Fruit fly (Drosophila melanogaster) whole organism, prepupa: ENCODE data around the gene CG5386.

Source experiments
- Blimp-1 ChIP-seq: fragments of 200-800 bp; sonication (Bioruptor generic); optimal IDR thresholded peaks from 3 replicates; lab custom pipeline; 2017; ENCODE audit warnings: missing biosample characterization, missing genetic modification characterization, mild to moderate bottlenecking, moderate library complexity, missing genetic modification reagents
- CG10631 ChIP-seq: fragments of 200-800 bp; sonication (Bioruptor generic); optimal IDR thresholded peaks from 2 replicates; lab custom pipeline; 2016; ENCODE audit warnings: missing biosample characterization, missing genetic modification characterization
- CG10669 ChIP-seq: fragments of 200-800 bp; sonication (Bioruptor generic); optimal IDR thresholded peaks from 3 replicates; lab custom pipeline; 2018; ENCODE audit warnings: missing biosample characterization, mild to moderate bottlenecking, missing genetic modification characterization, moderate library complexity
- CG11294 ChIP-seq: fragments of 200-800 bp; sonication (Bioruptor generic); IDR thresholded peaks from 2 replicates; pipeline ENCODE4 v1.3.6; 2022; ENCODE audit warnings: missing biosample characterization, missing genetic modification characterization
- CG11762 ChIP-seq: fragments of 200-800 bp; sonication (Bioruptor generic); optimal IDR thresholded peaks from 3 replicates; lab custom pipeline; 2016; ENCODE audit warnings: missing biosample characterization, missing genetic modification characterization; ENCODE audit not compliant: insufficient read depth
- CG1621 ChIP-seq: fragments of 200-800 bp; sonication (Bioruptor generic); optimal IDR thresholded peaks from 3 replicates; lab custom pipeline; 2018; ENCODE audit warnings: missing biosample characterization, mild to moderate bottlenecking, missing genetic modification characterization
- CG16779 ChIP-seq: fragments of 200-800 bp; sonication (Bioruptor generic); optimal IDR thresholded peaks from 3 replicates; lab custom pipeline; 2017; ENCODE audit warnings: missing biosample characterization, mild to moderate bottlenecking, missing genetic modification characterization
- CG3032 ChIP-seq: fragments of 200-800 bp; optimal IDR thresholded peaks from 2 replicates; lab custom pipeline; 2019; ENCODE audit warnings: missing biosample characterization, mild to moderate bottlenecking, missing genetic modification characterization, moderate library complexity
- CG31627 ChIP-seq: fragments of 200-800 bp; sonication (Bioruptor generic); optimal IDR thresholded peaks from 3 replicates; lab custom pipeline; 2016; ENCODE audit warnings: missing biosample characterization, missing genetic modification characterization
- CG32006 ChIP-seq: fragments of 200-800 bp; sonication (Bioruptor generic); optimal IDR thresholded peaks from 3 replicates; lab custom pipeline; 2017; ENCODE audit warnings: missing biosample characterization, mild to moderate bottlenecking, missing genetic modification characterization
- CG3919 ChIP-seq: fragments of 200-800 bp; sonication (Bioruptor generic); optimal IDR thresholded peaks from 3 replicates; lab custom pipeline; 2016; ENCODE audit warnings: missing biosample characterization, missing genetic modification characterization
- CG4318 ChIP-seq: fragments of 200-800 bp; sonication (Bioruptor generic); optimal IDR thresholded peaks from 3 replicates; lab custom pipeline; 2017; ENCODE audit warnings: missing biosample characterization, mild to moderate bottlenecking, missing genetic modification characterization
- CG6163 ChIP-seq: fragments of 200-800 bp; sonication (Bioruptor generic); IDR thresholded peaks from 3 replicates; pipeline ENCODE4 v1.3.6; 2022; ENCODE audit warnings: missing biosample characterization, missing genetic modification characterization
- CG6276 ChIP-seq: fragments of 200-800 bp; sonication (Bioruptor generic); optimal IDR thresholded peaks from 2 replicates; lab custom pipeline; 2017; ENCODE audit warnings: missing biosample characterization, mild to moderate bottlenecking, missing genetic modification characterization
- CG6792 ChIP-seq: fragments of 200-800 bp; sonication (Bioruptor generic); optimal IDR thresholded peaks from 3 replicates; lab custom pipeline; 2016; ENCODE audit warnings: missing biosample characterization, missing genetic modification characterization
- CG6808 ChIP-seq: fragments of 200-800 bp; sonication (Bioruptor generic); optimal IDR thresholded peaks from 3 replicates; lab custom pipeline; 2017; ENCODE audit warnings: missing biosample characterization, missing genetic modification characterization, mild to moderate bottlenecking, moderate library complexity, missing genetic modification reagents
- CG6854 ChIP-seq: fragments of 200-800 bp; sonication (Bioruptor generic); optimal IDR thresholded peaks from 2 replicates; lab custom pipeline; 2017; ENCODE audit warnings: missing biosample characterization, mild to moderate bottlenecking, missing genetic modification characterization
- CG8119 ChIP-seq: fragments of 200-800 bp; sonication (Bioruptor generic); IDR thresholded peaks from 3 replicates; pipeline ENCODE4 v1.3.6; 2022; ENCODE audit warnings: missing biosample characterization, missing genetic modification characterization
- CG8319 ChIP-seq: fragments of 200-800 bp; sonication (Bioruptor generic); optimal IDR thresholded peaks from 3 replicates; lab custom pipeline; 2016; ENCODE audit warnings: missing biosample characterization, missing genetic modification characterization
- CG9139 ChIP-seq: fragments of 200-800 bp; sonication (Bioruptor generic); optimal IDR thresholded peaks from 3 replicates; lab custom pipeline; 2017; ENCODE audit warnings: missing biosample characterization, mild to moderate bottlenecking, missing genetic modification characterization
- Eip78C ChIP-seq: fragments of 200-800 bp; sonication (Bioruptor generic); peaks from one replicate; lab custom pipeline; 2016; ENCODE audit warnings: missing biosample characterization, missing genetic modification characterization
- Eip93F ChIP-seq: fragments of 200-800 bp; sonication (Bioruptor generic); optimal IDR thresholded peaks from 2 replicates; lab custom pipeline; 2016; ENCODE audit warnings: missing biosample characterization, mild to moderate bottlenecking, missing genetic modification characterization
- Gug ChIP-seq: fragments of 200-800 bp; sonication (Bioruptor generic); IDR thresholded peaks from 2 replicates; pipeline ENCODE4 v1.3.6; 2022; ENCODE audit warnings: missing biosample characterization, missing genetic modification characterization
- Hr4 ChIP-seq: fragments of 200-800 bp; sonication (Bioruptor generic); optimal IDR thresholded peaks from 3 replicates; lab custom pipeline; 2016; ENCODE audit warnings: missing biosample characterization, missing genetic modification characterization
- Met ChIP-seq: fragments of 200-800 bp; sonication (Bioruptor generic); optimal IDR thresholded peaks from 3 replicates; lab custom pipeline; 2016; ENCODE audit warnings: missing biosample characterization, missing genetic modification characterization
- OdsH ChIP-seq: fragments of 200-800 bp; sonication (Bioruptor generic); optimal IDR thresholded peaks from 3 replicates; lab custom pipeline; 2016; ENCODE audit warnings: missing biosample characterization, missing genetic modification characterization
- Smox ChIP-seq: fragments of 200-800 bp; sonication (Bioruptor generic); optimal IDR thresholded peaks from 3 replicates; lab custom pipeline; 2016; ENCODE audit warnings: missing biosample characterization, missing genetic modification characterization
- Sox102F ChIP-seq: fragments of 200-800 bp; sonication (Bioruptor generic); optimal IDR thresholded peaks from 2 replicates; lab custom pipeline; 2016; ENCODE audit warnings: missing biosample characterization, mild to moderate bottlenecking, missing genetic modification characterization
- Sox15 ChIP-seq: fragments of 200-800 bp; sonication (Bioruptor generic); optimal IDR thresholded peaks from 3 replicates; lab custom pipeline; 2016; ENCODE audit warnings: missing biosample characterization, missing genetic modification characterization
- acj6 ChIP-seq: fragments of 200-800 bp; sonication (Bioruptor generic); optimal IDR thresholded peaks from 3 replicates; lab custom pipeline; 2016; ENCODE audit warnings: missing biosample characterization, missing genetic modification characterization
- cyc ChIP-seq: fragments of 200-800 bp; sonication (Bioruptor generic); optimal IDR thresholded peaks from 3 replicates; lab custom pipeline; 2016; ENCODE audit warnings: missing biosample characterization, missing genetic modification characterization
- esn ChIP-seq: fragments of 200-800 bp; sonication (Bioruptor generic); optimal IDR thresholded peaks from 2 replicates; lab custom pipeline; 2016; ENCODE audit warnings: missing biosample characterization, mild to moderate bottlenecking, missing genetic modification characterization, moderate library complexity
- net ChIP-seq: fragments of 200-800 bp; sonication (Bioruptor generic); optimal IDR thresholded peaks from 3 replicates; lab custom pipeline; 2016; ENCODE audit warnings: missing biosample characterization, missing genetic modification characterization
- spab ChIP-seq: fragments of 200-800 bp; sonication (Bioruptor generic); optimal IDR thresholded peaks from 2 replicates; lab custom pipeline; 2017; ENCODE audit warnings: missing biosample characterization, mild to moderate bottlenecking, missing genetic modification characterization, missing genetic modification reagents
- svp ChIP-seq: fragments of 200-800 bp; sonication (Bioruptor generic); peaks from one replicate; lab custom pipeline; 2016; ENCODE audit warnings: missing biosample characterization, missing genetic modification characterization
- vri ChIP-seq: fragments of 200-800 bp; sonication (Bioruptor generic); optimal IDR thresholded peaks from 3 replicates; lab custom pipeline; 2016; ENCODE audit warnings: missing biosample characterization, mild to moderate bottlenecking, missing genetic modification characterization

Gene CG5386

DNA sequence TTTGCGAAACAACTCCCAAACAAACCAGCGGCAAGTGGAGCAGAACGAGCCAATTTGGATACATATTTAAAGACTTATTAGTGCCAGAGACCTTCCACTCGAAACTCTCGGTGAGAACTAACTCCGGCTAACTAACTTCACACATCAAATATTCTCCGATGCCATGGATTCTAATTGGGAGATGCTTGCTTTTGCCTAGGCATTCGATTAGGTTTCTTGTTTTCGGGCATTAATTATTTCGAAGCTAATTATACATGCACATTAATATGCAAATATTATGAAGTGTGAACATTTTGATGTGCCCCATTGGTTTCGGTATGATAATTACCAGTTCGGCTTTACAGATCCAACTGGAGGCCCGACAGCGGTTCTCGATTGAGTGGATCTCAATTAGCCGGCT is at the start of gene CG5386:
Gene CG5386, minus strand, starts transcription at position 101 of the 400 bp plus-strand sequence.
- TF ChIP-seq cyc (no peak), CG9139 (GFP tag; lab: Kevin White, UChicago) (no peak), CG6854 (GFP tag; lab: Kevin White, UChicago) (no peak), CG31627 (no peak), CG4318 (GFP tag; lab: Kevin White, UChicago) (no peak), CG32006 (GFP tag; lab: Kevin White, UChicago) (no peak), CG8119 (GFP tag; lab: Robert Waterston, UW) (no peak), CG3919 (GFP tag; lab: Kevin White, UChicago) (no peak), Sox102F (GFP tag; lab: Kevin White, UChicago) (no peak), Sox15 (GFP tag; lab: Kevin White, UChicago) (no peak)
- TF ChIP-seq, all 60 proteins: peak for 0

DNA sequence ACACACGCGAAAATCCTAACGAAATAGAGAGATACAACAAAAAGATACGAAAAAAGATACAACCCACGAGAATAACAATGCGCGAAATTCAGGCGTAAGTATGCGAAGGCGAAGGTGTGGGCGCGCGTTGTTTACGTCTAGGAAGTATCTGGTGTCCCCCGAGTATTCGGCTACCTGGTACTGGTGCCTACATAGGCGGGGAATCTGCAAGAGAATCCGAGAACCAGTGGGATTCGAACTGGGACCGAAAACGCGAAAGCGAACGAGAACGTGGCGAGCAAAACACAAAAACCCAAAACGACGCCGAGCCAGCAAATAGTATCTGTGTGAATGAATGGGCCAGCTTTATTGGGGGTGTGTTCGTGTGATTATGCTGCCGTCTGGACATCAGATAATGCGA is 48.1 kb upstream of the CG5386 start:
- no peak for TF ChIP-seq CG10631 (GFP tag; lab: Kevin White, UChicago)
- TF ChIP-seq vri (GFP tag; lab: Kevin White, UChicago), result no peak
- no peak for TF ChIP-seq CG6163 (GFP tag; lab: Robert Waterston, UW)
- no peak for TF ChIP-seq Met (GFP tag; lab: Kevin White, UChicago)
- TF ChIP-seq CG11294 (GFP tag; lab: Robert Waterston, UW), result no peak
- TF ChIP-seq CG6792 (GFP tag; lab: Kevin White, UChicago), result no peak
- TF ChIP-seq esn, result no peak
- TF ChIP-seq CG11762 (GFP tag; lab: Kevin White, UChicago), result no peak
- TF ChIP-seq, all 60 proteins: peak for 0

DNA sequence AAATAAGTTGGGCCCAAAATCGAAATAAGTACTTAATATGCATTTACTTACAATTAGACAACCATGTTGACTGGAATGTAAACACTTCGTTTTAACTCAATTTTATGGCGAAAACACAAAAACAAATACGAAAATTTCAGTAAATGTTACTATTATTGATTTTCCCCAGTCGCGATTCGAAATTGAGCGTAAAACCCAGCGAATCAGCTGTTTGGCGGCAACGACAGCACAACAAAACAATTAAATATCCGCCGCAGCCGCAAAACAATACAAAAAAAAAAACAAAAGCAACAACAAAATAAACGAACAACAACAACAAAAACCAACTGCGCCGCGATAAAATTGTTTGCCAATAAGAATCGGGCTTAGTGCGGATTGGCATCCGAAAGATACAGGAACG is 47.6 kb upstream of the CG5386 start, which contains the start of the genes CAH8 and CG7059:
Gene CAH8, minus strand, starts transcription at position 101 of the 400 bp plus-strand sequence.
Gene CG7059, plus strand, starts transcription at position 167 of the 400 bp plus-strand sequence.
- TF ChIP-seq CG3032 (no peak), acj6 (no peak), OdsH (no peak), net (GFP tag; lab: Kevin White, UChicago) (no peak), CG10631 (GFP tag; lab: Kevin White, UChicago) (no peak), Met (GFP tag; lab: Kevin White, UChicago) (no peak), CG8119 (GFP tag; lab: Robert Waterston, UW) (no peak), Eip93F (GFP tag; lab: Kevin White, UChicago) (no peak), Sox15 (GFP tag; lab: Kevin White, UChicago) (no peak), Blimp-1 (GFP tag; lab: Kevin White, UChicago) (no peak), Eip78C (GFP tag; lab: Kevin White, UChicago) (no peak), CG8319 (GFP tag; lab: Kevin White, UChicago) (no peak), CG16779 (tag; lab: Kevin White, UChicago) (no peak), svp (GFP tag; lab: Kevin White, UChicago) (no peak), vri (GFP tag; lab: Kevin White, UChicago) (no peak), CG6276 (GFP tag; lab: Kevin White, UChicago) (no peak), CG6808 (no peak), CG1621 (tag; lab: Kevin White, UChicago) (no peak), Smox (GFP tag; lab: Kevin White, UChicago) (no peak)
- TF ChIP-seq, all 60 proteins: peak for 0

DNA sequence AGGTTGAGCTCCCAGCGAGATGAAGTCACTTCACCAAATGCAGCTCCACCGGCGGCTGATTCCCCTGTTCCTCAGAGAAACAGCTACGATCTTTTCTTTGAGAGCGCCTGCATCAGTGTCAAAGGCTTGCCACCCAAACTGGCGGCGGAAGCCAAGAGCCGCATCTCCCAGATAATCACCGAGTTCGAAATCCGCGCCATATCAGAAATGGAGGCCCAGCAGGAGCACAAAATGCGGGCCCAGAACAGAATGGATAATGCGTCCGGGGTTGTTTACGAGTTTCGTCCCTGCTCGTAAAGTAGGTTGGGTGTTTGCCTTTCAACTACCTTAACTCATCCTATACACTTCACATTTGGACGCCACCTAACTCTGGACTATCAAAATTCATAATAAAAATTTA is 39.7 kb upstream of the CG5386 start, which contains the start of gene Gpdh3:
Gene Gpdh3, plus strand, starts transcription at position 301 of the 400 bp plus-strand sequence.
- TF ChIP-seq CG6854 (GFP tag; lab: Kevin White, UChicago) (no peak), CG6792 (GFP tag; lab: Kevin White, UChicago) (no peak), Sox102F (GFP tag; lab: Kevin White, UChicago) (no peak), Gug (GFP tag; lab: Robert Waterston, UW) (no peak), Hr4 (no peak), Smox (GFP tag; lab: Kevin White, UChicago) (no peak), CG8119 (GFP tag; lab: Robert Waterston, UW) (no peak), spab (GFP tag; lab: Kevin White, UChicago) (no peak), CG10669 (no peak), Met (GFP tag; lab: Kevin White, UChicago) (no peak), CG11294 (GFP tag; lab: Robert Waterston, UW) (no peak)
